Fruit fly (Drosophila melanogaster) whole organism, wandering third instar larva: ENCODE measurements around the gene Jhbp3.

Source experiments
- CG9705 ChIP-seq: fragments of 200-800 bp; sonication (Bioruptor generic); optimal IDR thresholded peaks from 2 replicates; lab custom pipeline; 2018; ENCODE audit warnings: missing biosample characterization, mild to moderate bottlenecking, missing genetic modification characterization
- Dfd ChIP-seq: fragments of >200 bp; optimal IDR thresholded peaks from 2 replicates; lab custom pipeline; 2017; ENCODE audit warnings: missing biosample characterization, missing genetic modification characterization
- Myc ChIP-seq: fragments of >200 bp; optimal IDR thresholded peaks from 2 replicates; lab custom pipeline; 2017
- Rel ChIP-seq, 2 experiments: fragments of 200-800 bp; sonication (Bioruptor generic) in 1 of 2; optimal IDR thresholded peaks; 2 replicates in 1 of 2; 3 replicates in 1 of 2; lab custom pipeline; 2016 to 2019; ENCODE audit warnings: mild to moderate bottlenecking in 2 of 2, missing biosample characterization in 2 of 2, missing genetic modification characterization in 2 of 2, moderate library complexity in 1 of 2
- dsf ChIP-seq: sonication (Bioruptor generic); optimal IDR thresholded peaks from 2 replicates; lab custom pipeline; 2016; ENCODE audit warnings: missing biosample characterization, missing genetic modification characterization, borderline replicate concordance
- ey ChIP-seq: fragments of 200-800 bp; sonication (Bioruptor generic); optimal IDR thresholded peaks from 2 replicates; lab custom pipeline; 2016; ENCODE audit warnings: missing biosample characterization, missing genetic modification characterization
- h ChIP-seq: fragments of 200-800 bp; sonication (Bioruptor generic); optimal IDR thresholded peaks from 3 replicates; lab custom pipeline; 2016; ENCODE audit warnings: missing biosample characterization, mild to moderate bottlenecking, missing genetic modification characterization
- psq ChIP-seq: fragments of 200-800 bp; sonication (Bioruptor generic); optimal IDR thresholded peaks from 3 replicates; lab custom pipeline; 2017; ENCODE audit warnings: missing biosample characterization, mild to moderate bottlenecking, missing genetic modification characterization, moderate library complexity
- rgr ChIP-seq: fragments of 200-800 bp; sonication (Bioruptor generic); optimal IDR thresholded peaks from 3 replicates; lab custom pipeline; 2016; ENCODE audit warnings: missing biosample characterization, mild to moderate bottlenecking, missing genetic modification characterization
- sage ChIP-seq: fragments of 200-800 bp; sonication (Bioruptor generic); optimal IDR thresholded peaks from 2 replicates; lab custom pipeline; 2016; ENCODE audit warnings: missing biosample characterization, mild to moderate bottlenecking, missing genetic modification characterization

- no peak for TF ChIP-seq rgr (GFP tag; lab: Kevin White, UChicago)
- TF ChIP-seq CG9705 (GFP tag; lab: Kevin White, UChicago) = no peak
- no peak for TF ChIP-seq Myc (lab: Kevin White, UChicago)
- TF ChIP-seq psq (GFP tag; lab: Kevin White, UChicago) = no peak
- no peak for TF ChIP-seq h
- no peak for TF ChIP-seq sage (GFP tag; lab: Kevin White, UChicago)
- no peak for TF ChIP-seq ey (GFP tag; lab: Kevin White, UChicago)
- TF ChIP-seq Rel (GFP tag; optimal IDR thresholded peaks at IDR 0.05; lab: Kevin White, UChicago) = no peak
- no peak for TF ChIP-seq Rel (tag; optimal IDR thresholded peaks at IDR 0.05; lab: Kevin White, UChicago)
- TF ChIP-seq dsf (GFP tag; lab: Kevin White, UChicago) = no peak
- TF ChIP-seq Dfd (GFP tag; lab: Kevin White, UChicago) = no peak
These were observed 11.3 kb upstream of the Jhbp3 start for dm6 chr3R:4966246-4966937.
